Worm (Caenorhabditis elegans) whole organism, late embryonic: ENCODE measurements around the gene K09E2.1.

ENCODE experiments used
- ama-1 ChIP-seq: fragments of 150-350 bp; optimal IDR thresholded peaks from 2 replicates; lab custom pipeline; 2014
- ceh-30 ChIP-seq: fragments of 150-350 bp; optimal IDR thresholded peaks from 2 replicates; lab custom pipeline; 2014; ENCODE audit warnings: missing biosample characterization, missing genetic modification characterization
- dve-1 ChIP-seq: sonication (generic microtip); optimal IDR thresholded peaks from 2 replicates; lab custom pipeline; 2017; ENCODE audit warnings: antibody characterized with exemption, mild to moderate bottlenecking, missing genetic modification characterization, missing compliant biosample characterization
- ets-4 ChIP-seq: sonication (generic microtip); optimal IDR thresholded peaks from 2 replicates; lab custom pipeline; 2016; ENCODE audit warnings: missing genetic modification characterization, missing compliant biosample characterization
- fax-1 ChIP-seq: sonication (generic microtip); optimal IDR thresholded peaks from 2 replicates; lab custom pipeline; 2016; ENCODE audit warnings: missing genotype, missing genetic modification characterization, missing compliant biosample characterization
- fkh-6 ChIP-seq: sonication (generic microtip); optimal IDR thresholded peaks from 2 replicates; lab custom pipeline; 2016; ENCODE audit warnings: missing genetic modification characterization, missing compliant biosample characterization
- hlh-8 ChIP-seq: sonication (generic microtip); optimal IDR thresholded peaks from 2 replicates; lab custom pipeline; 2016; ENCODE audit warnings: missing genotype, missing genetic modification characterization, missing compliant biosample characterization
- lin-11 ChIP-seq: fragments of 200-800 bp; sonication (Bioruptor generic); optimal IDR thresholded peaks from 2 replicates; lab custom pipeline; 2018; ENCODE audit warnings: mild to moderate bottlenecking, missing genetic modification characterization, missing compliant biosample characterization
- madf-2 ChIP-seq: sonication (generic microtip); optimal IDR thresholded peaks from 2 replicates; lab custom pipeline; 2017; ENCODE audit warnings: missing genetic modification characterization, missing compliant biosample characterization
- nhr-11 ChIP-seq: fragments of 150-350 bp; optimal IDR thresholded peaks from 2 replicates; lab custom pipeline; 2014; ENCODE audit warnings: missing biosample characterization, missing genetic modification characterization
- nhr-232 ChIP-seq: sonication (generic microtip); optimal IDR thresholded peaks from 2 replicates; lab custom pipeline; 2016; ENCODE audit warnings: missing genetic modification characterization, missing compliant biosample characterization
- pha-4 ChIP-seq: fragments of 150-350 bp; optimal IDR thresholded peaks from 2 replicates; lab custom pipeline; 2018; ENCODE audit warnings: missing biosample characterization, missing genetic modification reagents, missing genetic modification characterization
- tbx-7 ChIP-seq: sonication (generic microtip); optimal IDR thresholded peaks from 2 replicates; lab custom pipeline; 2016; ENCODE audit warnings: missing genotype, missing genetic modification characterization, missing compliant biosample characterization
- unc-86 ChIP-seq: sonication (generic microtip); optimal IDR thresholded peaks from 2 replicates; lab custom pipeline; 2016; ENCODE audit warnings: missing genetic modification characterization, missing compliant biosample characterization

ce11 chrX:8676088-8676779, 5.5 kb upstream of the K09E2.1 start:
- TF ChIP-seq madf-2 (no peak), tbx-7 (tag; lab: Kevin White, UChicago) (no peak), fkh-6 (no peak), ama-1 (lab: Kevin White, UChicago) (no peak), hlh-8 (no peak), lin-11 (tag; lab: Kevin White, UChicago) (no peak), pha-4 (tag; lab: Kevin White, UChicago) (no peak), ceh-30 (tag; lab: Kevin White, UChicago) (no peak), nhr-11 (tag; lab: Kevin White, UChicago) (no peak), ets-4 (tag; lab: Kevin White, UChicago) (no peak), unc-86 (tag; lab: Kevin White, UChicago) (no peak), dve-1 (no peak), nhr-232 (tag; lab: Kevin White, UChicago) (no peak), fax-1 (tag; lab: Kevin White, UChicago) (no peak)
